Worm (Caenorhabditis elegans) whole organism, early embryonic: ENCODE measurements around the gene tba-7.

Experiments used
- F13C5.2 ChIP-seq: sonication (generic microtip); optimal IDR thresholded peaks from 2 replicates; lab custom pipeline; 2017; ENCODE audit warnings: mild to moderate bottlenecking, missing genetic modification characterization, inconsistent platforms, missing compliant biosample characterization
- aly-1 ChIP-seq: sonication (generic microtip); optimal IDR thresholded peaks from 2 replicates; lab custom pipeline; 2016; ENCODE audit warnings: missing genetic modification characterization, missing compliant biosample characterization
- ama-1 ChIP-seq: fragments of 150-350 bp; optimal IDR thresholded peaks from 2 replicates; lab custom pipeline; 2014
- ets-7 ChIP-seq: sonication (generic microtip); optimal IDR thresholded peaks from 2 replicates; lab custom pipeline; 2016; ENCODE audit warnings: missing genotype, missing genetic modification characterization, missing compliant biosample characterization
- flt-1 ChIP-seq: fragments of 200-800 bp; sonication (Bioruptor generic); IDR thresholded peaks from 2 replicates; pipeline ENCODE4 v1.3.6; 2022; ENCODE audit warnings: missing genetic modification characterization, missing compliant biosample characterization
- hmg-4 ChIP-seq: fragments of 200-800 bp; sonication (Bioruptor generic); optimal IDR thresholded peaks from 2 replicates; lab custom pipeline; 2018; ENCODE audit warnings: mild to moderate bottlenecking, missing genetic modification characterization, missing compliant biosample characterization
- scrt-1 ChIP-seq: fragments of 200-800 bp; sonication (Bioruptor generic); IDR thresholded peaks from 2 replicates; pipeline ENCODE4 v1.3.6; 2022; ENCODE audit warnings: missing genetic modification characterization, missing compliant biosample characterization
- sea-1 ChIP-seq: fragments of 200-800 bp; sonication (Bioruptor generic); conservative IDR thresholded peaks from 2 replicates; pipeline ENCODE4 v1.3.6; 2022; ENCODE audit warnings: missing genetic modification characterization, missing compliant biosample characterization
- tbx-37 ChIP-seq: fragments of 200-800 bp; sonication (Bioruptor generic); conservative IDR thresholded peaks from 2 replicates; pipeline ENCODE4 v1.3.6; 2022; ENCODE audit warnings: missing genetic modification reagents, missing genetic modification characterization, missing compliant biosample characterization

DNA sequence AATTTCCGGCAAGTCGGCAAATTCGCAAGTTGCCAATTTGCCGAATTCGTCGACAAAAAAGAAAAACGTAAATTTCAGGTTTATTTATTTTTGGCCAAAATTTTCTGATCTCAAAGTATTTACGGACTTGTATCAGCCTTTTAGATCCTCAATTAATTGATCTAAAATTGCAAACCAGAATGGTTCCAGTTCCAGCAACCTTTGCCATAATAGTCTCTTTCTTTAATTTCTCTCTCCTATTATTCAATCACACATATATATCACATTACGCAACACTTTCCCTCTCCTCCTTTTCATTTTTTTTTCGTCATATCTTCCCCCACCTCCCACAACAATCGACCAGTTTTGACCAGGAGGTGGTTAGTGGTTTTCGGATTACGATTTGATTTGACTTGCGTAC, 25.9 kb upstream of the tba-7 start, which contains the start of gene Y47D3B.3:
- TF ChIP-seq scrt-1 (GFP tag; lab: Robert Waterston, UW) (no peak), tbx-37 (GFP tag; lab: Robert Waterston, UW) (no peak), aly-1 (no peak), sea-1 (GFP tag; lab: Robert Waterston, UW) (no peak), ama-1 (no peak), F13C5.2 (tag; lab: Kevin White, UChicago) (no peak), ets-7 (tag; lab: Kevin White, UChicago) (no peak), flt-1 (no peak), hmg-4 (GFP tag; lab: Kevin White, UChicago) (no peak)
